Fruit fly (Drosophila melanogaster): ENCODE data around the gene vls.

vls gene

dm6 chr2L:20098194-20098593 lies 32.7 kb upstream of the vls start (continued):
- TF ChIP-seq ac (GFP tag; optimal IDR thresholded peaks at IDR 0.05) (no peak), chn (GFP tag; optimal IDR thresholded peaks at IDR 0.05) (no peak), pita (GFP tag; optimal IDR thresholded peaks at IDR 0.05) (no peak), CG10267 (tag; optimal IDR thresholded peaks at IDR 0.05) (no peak), esg (GFP tag; conservative IDR thresholded peaks at IDR 0.05) (no peak), CG1024 (GFP tag; IDR thresholded peaks at IDR 0.05) (no peak), CG2889 (GFP tag; IDR thresholded peaks at IDR 0.05) (no peak), Trl (optimal IDR thresholded peaks at IDR 0.05) (no peak), Trl (GFP tag; optimal IDR thresholded peaks at IDR 0.05) (no peak), Dfd (GFP tag; optimal IDR thresholded peaks at IDR 0.05) (no peak), dan (GFP tag; IDR thresholded peaks at IDR 0.05) (no peak), org-1 (GFP tag; optimal IDR thresholded peaks at IDR 0.05) (no peak), Opbp (GFP tag; IDR thresholded peaks at IDR 0.05; ENCODE audit: partially characterized antibody) (0 out of 3 replicates have a peak, but pooled peaks have one; percentile 21), al (GFP tag; IDR thresholded peaks at IDR 0.05) (no peak), CG8478 (optimal IDR thresholded peaks at IDR 0.05) (no peak), Lhr (GFP tag; optimal IDR thresholded peaks at IDR 0.05) (peak; percentile 35), CG43689 (GFP tag; IDR thresholded peaks at IDR 0.05) (no peak), CG3995 (GFP tag; optimal IDR thresholded peaks at IDR 0.05) (no peak), Stat92E (GFP tag; optimal IDR thresholded peaks at IDR 0.05) (no peak), CG13775 (GFP tag; optimal IDR thresholded peaks at IDR 0.05) (no peak), Nf-YA (GFP tag; IDR thresholded peaks at IDR 0.05) (no peak), fd64A (GFP tag; optimal IDR thresholded peaks at IDR 0.05) (no peak), eve (GFP tag; optimal IDR thresholded peaks at IDR 0.05) (no peak), Xbp1 (GFP tag; optimal IDR thresholded peaks at IDR 0.05) (no peak), gce (GFP tag; IDR thresholded peaks at IDR 0.05) (no peak), CG11560 (tag; IDR thresholded peaks at IDR 0.05) (no peak), cato (GFP tag; optimal IDR thresholded peaks at IDR 0.05; ENCODE audit: borderline replicate concordance) (no peak), Hey (tag; optimal IDR thresholded peaks at IDR 0.05) (no peak), jing (GFP tag; optimal IDR thresholded peaks at IDR 0.05) (no peak), Rx (GFP tag; IDR thresholded peaks at IDR 0.05) (no peak), Hr39 (optimal IDR thresholded peaks at IDR 0.05) (no peak), slbo (GFP tag; IDR thresholded peaks at IDR 0.05) (peak; percentile 24; the same call in 1 of the 2 replicates), Bdp1 (GFP tag; optimal IDR thresholded peaks at IDR 0.05) (no peak), CG4730 (GFP tag; IDR thresholded peaks at IDR 0.05) (no peak), lilli (GFP tag; optimal IDR thresholded peaks at IDR 0.05) (peak; percentile 4), CG6854 (GFP tag; optimal IDR thresholded peaks at IDR 0.05) (no peak), Hsf (GFP tag; optimal IDR thresholded peaks at IDR 0.05) (no peak), sob (GFP tag; IDR thresholded peaks at IDR 0.05) (peak; percentile 13; the same call in 1 of the 2 replicates), CG14441 (GFP tag; IDR thresholded peaks at IDR 0.05) (no peak), da (GFP tag; optimal IDR thresholded peaks at IDR 0.05) (no peak), Side (GFP tag; optimal IDR thresholded peaks at IDR 0.05) (no peak), ase (GFP tag; IDR thresholded peaks at IDR 0.05) (0 out of 3 replicates have a peak, but pooled peaks have one; percentile 28), ci (GFP tag; IDR thresholded peaks at IDR 0.05) (0 out of 3 replicates have a peak, but pooled peaks have one; percentile 8), gt (GFP tag; IDR thresholded peaks at IDR 0.05) (no peak), CG3407 (GFP tag; optimal IDR thresholded peaks at IDR 0.05) (no peak), CG30403 (GFP tag; optimal IDR thresholded peaks at IDR 0.05) (no peak), CG10274 (GFP tag; optimal IDR thresholded peaks at IDR 0.05) (no peak), Adf1 (GFP tag; IDR thresholded peaks at IDR 0.05) (no peak), CG17385 (GFP tag; optimal IDR thresholded peaks at IDR 0.05) (no peak), Neu2 (GFP tag; optimal IDR thresholded peaks at IDR 0.05; ENCODE audit: borderline replicate concordance) (no peak), Doc3 (GFP tag; IDR thresholded peaks at IDR 0.05; ENCODE audit: partially characterized antibody) (no peak), CG16813 (GFP tag; IDR thresholded peaks at IDR 0.05; ENCODE audit: partially characterized antibody) (no peak), Hr78 (GFP tag; optimal IDR thresholded peaks at IDR 0.05) (no peak)

Measured in whole organism, embryonic.